Worm (Caenorhabditis elegans): ENCODE measurements around the gene F02E11.4.

DNA sequence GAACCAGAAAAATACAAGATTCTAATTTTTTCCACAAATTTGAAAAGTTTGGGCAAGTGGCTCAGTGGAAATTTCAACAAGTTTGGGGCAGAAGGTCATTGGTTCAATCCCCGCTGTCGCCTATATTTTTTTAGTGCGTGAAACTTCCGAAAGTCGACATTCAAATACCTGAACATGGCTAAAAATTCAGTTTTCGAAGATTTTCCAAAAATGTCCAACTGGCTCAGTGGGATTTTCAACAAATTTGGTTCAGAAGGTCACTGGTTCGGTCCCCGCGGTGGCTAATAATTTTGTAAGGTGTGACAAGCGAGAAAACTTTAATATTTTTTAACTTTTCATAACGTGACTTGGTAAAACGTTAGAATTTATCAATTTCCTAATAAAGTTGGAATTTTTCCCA lies 12.9 kb downstream of the F02E11.4 start:
- TF ChIP-seq nhr-237 (tag; optimal IDR thresholded peaks at IDR 0.05), result no peak
- no peak for TF ChIP-seq egl-27 (tag; optimal IDR thresholded peaks at IDR 0.05)
